Fruit fly (Drosophila melanogaster) whole organism, embryonic: ENCODE results near the gene Sec63.

Experiments used
- Atf3 ChIP-seq: fragments of 200-800 bp; sonication (Bioruptor generic); optimal IDR thresholded peaks from 3 replicates; lab custom pipeline; 2016; ENCODE audit warnings: missing biosample characterization, missing genetic modification characterization
- Awh ChIP-seq: fragments of 200-800 bp; sonication (Bioruptor generic); IDR thresholded peaks from 2 replicates; pipeline ENCODE4, ENCODE4 v1.3.6; 2022; ENCODE audit warnings: missing biosample characterization, missing genetic modification characterization
- B-H2 ChIP-seq: fragments of 200-800 bp; sonication (Bioruptor generic); optimal IDR thresholded peaks from 2 replicates; lab custom pipeline; 2018; ENCODE audit warnings: missing biosample characterization, mild to moderate bottlenecking, missing genetic modification characterization
- Bdp1 ChIP-seq: fragments of 200-800 bp; sonication (Bioruptor generic); optimal IDR thresholded peaks from 3 replicates; lab custom pipeline; 2016; ENCODE audit warnings: missing biosample characterization, missing genetic modification characterization
- Blimp-1 ChIP-seq: fragments of 200-800 bp; sonication (Bioruptor generic); optimal IDR thresholded peaks from 3 replicates; lab custom pipeline; 2018; ENCODE audit warnings: missing biosample characterization, missing genetic modification characterization, mild to moderate bottlenecking, moderate library complexity, missing genetic modification reagents
- CG11247 ChIP-seq: fragments of 200-800 bp; sonication (Bioruptor generic); IDR thresholded peaks from 2 replicates; pipeline ENCODE4 v1.3.6; 2022; ENCODE audit warnings: missing biosample characterization, missing genetic modification characterization
- CG1233 ChIP-seq: fragments of 200-800 bp; sonication (Bioruptor generic); optimal IDR thresholded peaks from 4 replicates; lab custom pipeline; 2018; ENCODE audit warnings: missing biosample characterization, mild to moderate bottlenecking, missing genetic modification characterization
- CG12391 ChIP-seq: fragments of 200-800 bp; sonication (Bioruptor generic); optimal IDR thresholded peaks from 3 replicates; lab custom pipeline; 2018; ENCODE audit warnings: missing biosample characterization, mild to moderate bottlenecking, missing genetic modification characterization, moderate library complexity
- CG12744 ChIP-seq: fragments of 200-800 bp; sonication (Bioruptor generic); optimal IDR thresholded peaks from 2 replicates; lab custom pipeline; 2016; ENCODE audit warnings: missing biosample characterization, missing genetic modification characterization
- CG13894 ChIP-seq: fragments of 200-800 bp; sonication (Bioruptor generic); optimal IDR thresholded peaks from 3 replicates; lab custom pipeline; 2018; ENCODE audit warnings: missing biosample characterization, mild to moderate bottlenecking, missing genetic modification characterization, moderate library complexity
- CG14050 ChIP-seq: fragments of 200-800 bp; sonication (Bioruptor generic); IDR thresholded peaks from 3 replicates; pipeline ENCODE4 v1.3.6; 2022; ENCODE audit warnings: missing biosample characterization, missing genetic modification characterization
- CG15479 ChIP-seq: fragments of 200-800 bp; sonication (Bioruptor generic); optimal IDR thresholded peaks from 3 replicates; lab custom pipeline; 2019; ENCODE audit warnings: missing biosample characterization, mild to moderate bottlenecking, missing genetic modification characterization, moderate library complexity
- CG30431 ChIP-seq: fragments of 200-800 bp; sonication (Bioruptor generic); optimal IDR thresholded peaks from 2 replicates; lab custom pipeline; 2017; ENCODE audit warnings: missing biosample characterization, missing genetic modification characterization
- CG32772 ChIP-seq: fragments of 200-800 bp; sonication (Bioruptor generic); IDR thresholded peaks from 2 replicates; pipeline ENCODE4 v1.3.6; 2022; ENCODE audit warnings: missing biosample characterization, missing genetic modification characterization
- CG42726 ChIP-seq: fragments of 200-800 bp; sonication (Bioruptor generic); IDR thresholded peaks from 2 replicates; pipeline ENCODE4 v1.3.6; 2022; ENCODE audit warnings: missing biosample characterization, missing genetic modification characterization; ENCODE audit not compliant: partially characterized antibody
- CG4328 ChIP-seq: fragments of 200-800 bp; sonication (Bioruptor generic); optimal IDR thresholded peaks from 3 replicates; lab custom pipeline; 2017; ENCODE audit warnings: missing biosample characterization, missing genetic modification reagents, missing genetic modification characterization
- CG4820 ChIP-seq: fragments of 200-800 bp; sonication (Bioruptor generic); optimal IDR thresholded peaks from 3 replicates; lab custom pipeline; 2016; ENCODE audit warnings: missing biosample characterization, missing genetic modification characterization
- CG6272 ChIP-seq: fragments of 200-800 bp; sonication (Bioruptor generic); IDR thresholded peaks from 2 replicates; pipeline ENCODE4 v1.3.6; 2022; ENCODE audit warnings: missing biosample characterization, missing genetic modification characterization
- CG6654 ChIP-seq: fragments of 200-800 bp; sonication (Bioruptor generic); optimal IDR thresholded peaks from 2 replicates; lab custom pipeline; 2017; ENCODE audit warnings: missing biosample characterization, mild to moderate bottlenecking, missing genetic modification characterization
- CG6765 ChIP-seq: fragments of 200-800 bp; sonication (Bioruptor generic); optimal IDR thresholded peaks from 3 replicates; lab custom pipeline; 2017; ENCODE audit warnings: missing biosample characterization, mild to moderate bottlenecking, missing genetic modification characterization
- CG7372 ChIP-seq: fragments of 200-800 bp; sonication (Bioruptor generic); IDR thresholded peaks from 2 replicates; pipeline ENCODE4 v1.3.6; 2022; ENCODE audit warnings: missing biosample characterization, missing genetic modification characterization
- CG8765 ChIP-seq: fragments of 200-800 bp; sonication (Bioruptor generic); IDR thresholded peaks from 2 replicates; pipeline ENCODE4 v1.3.6; 2022; ENCODE audit warnings: missing biosample characterization, missing genetic modification characterization
- D19B ChIP-seq: fragments of 200-800 bp; sonication (Bioruptor generic); optimal IDR thresholded peaks from 2 replicates; lab custom pipeline; 2017; ENCODE audit warnings: missing biosample characterization, mild to moderate bottlenecking, missing genetic modification characterization
- Ets97D ChIP-seq: fragments of 200-800 bp; sonication (Bioruptor generic); optimal IDR thresholded peaks from 3 replicates; lab custom pipeline; 2016; ENCODE audit warnings: missing biosample characterization, missing genetic modification characterization
- Hr78 ChIP-seq, 2 experiments: fragments of 200-800 bp in 1 of 2; fragments of >200 bp in 1 of 2; sonication (Bioruptor generic) in 1 of 2; optimal IDR thresholded peaks; 2 replicates each; lab custom pipeline; 2017 to 2019; ENCODE audit warnings: missing biosample characterization in 2 of 2, missing genetic modification characterization in 2 of 2, mild to moderate bottlenecking in 1 of 2, moderate library complexity in 1 of 2
- Lhr ChIP-seq: fragments of 200-800 bp; sonication (Bioruptor generic); optimal IDR thresholded peaks from 3 replicates; lab custom pipeline; 2017; ENCODE audit warnings: mild to moderate bottlenecking, missing biosample characterization, missing genetic modification reagents, missing genetic modification characterization
- Lpt ChIP-seq: fragments of >200 bp; optimal IDR thresholded peaks from 2 replicates; lab custom pipeline; 2018; ENCODE audit warnings: missing biosample characterization, missing genetic modification characterization
- MTF-1 ChIP-seq: fragments of 200-800 bp; sonication (Bioruptor generic); optimal IDR thresholded peaks from 2 replicates; lab custom pipeline; 2018; ENCODE audit warnings: missing biosample characterization, mild to moderate bottlenecking, missing genetic modification characterization, borderline replicate concordance
- Neu2 ChIP-seq: fragments of 200-800 bp; sonication (Bioruptor generic); optimal IDR thresholded peaks from 3 replicates; lab custom pipeline; 2016; ENCODE audit warnings: missing biosample characterization, missing genetic modification characterization, borderline replicate concordance
- Oli ChIP-seq: fragments of 200-800 bp; sonication (Bioruptor generic); optimal IDR thresholded peaks from 2 replicates; lab custom pipeline; 2018; ENCODE audit warnings: missing biosample characterization, mild to moderate bottlenecking, missing genetic modification characterization, moderate library complexity
- Sox100B ChIP-seq: fragments of 200-800 bp; sonication (Bioruptor generic); optimal IDR thresholded peaks from 3 replicates; lab custom pipeline; 2018; ENCODE audit warnings: missing biosample characterization, mild to moderate bottlenecking, missing genetic modification characterization
- Xbp1 ChIP-seq: fragments of 200-800 bp; sonication (Bioruptor generic); optimal IDR thresholded peaks from 3 replicates; lab custom pipeline; 2016; ENCODE audit warnings: missing biosample characterization, mild to moderate bottlenecking, missing genetic modification characterization
- abd-A ChIP-seq: fragments of 200-800 bp; sonication (Bioruptor generic); optimal IDR thresholded peaks from 3 replicates; lab custom pipeline; 2019; ENCODE audit warnings: missing biosample characterization, mild to moderate bottlenecking, missing genetic modification characterization, moderate library complexity
- bbx ChIP-seq: fragments of 200-800 bp; sonication (Bioruptor generic); IDR thresholded peaks from 2 replicates; pipeline ENCODE4 v1.3.6; 2022; ENCODE audit warnings: missing biosample characterization, missing genetic modification characterization; ENCODE audit not compliant: partially characterized antibody
- dysf ChIP-seq: fragments of 200-800 bp; sonication (Bioruptor generic); IDR thresholded peaks from 3 replicates; pipeline ENCODE4 v1.3.6; 2022; ENCODE audit warnings: missing biosample characterization, missing genetic modification characterization
- gem ChIP-seq: fragments of 200-800 bp; sonication (Bioruptor generic); optimal IDR thresholded peaks from 2 replicates; lab custom pipeline; 2019; ENCODE audit warnings: missing biosample characterization, mild to moderate bottlenecking, missing genetic modification characterization, moderate library complexity
- grn ChIP-seq: fragments of 200-800 bp; sonication (Bioruptor generic); optimal IDR thresholded peaks from 3 replicates; lab custom pipeline; 2017; ENCODE audit warnings: missing biosample characterization, missing genetic modification characterization
- jing ChIP-seq: fragments of 200-800 bp; sonication (Bioruptor generic); optimal IDR thresholded peaks from 2 replicates; lab custom pipeline; 2018; ENCODE audit warnings: missing biosample characterization, mild to moderate bottlenecking, missing genetic modification characterization
- ken ChIP-seq: fragments of 200-800 bp; sonication (Bioruptor generic); IDR thresholded peaks from 3 replicates; pipeline ENCODE4 v1.3.6; 2022; ENCODE audit warnings: missing biosample characterization, missing genetic modification characterization
- klu ChIP-seq: fragments of 200-800 bp; sonication (Bioruptor generic); IDR thresholded peaks from 2 replicates; pipeline ENCODE4 v1.3.6; 2022; ENCODE audit warnings: missing biosample characterization, missing genetic modification characterization
- mam ChIP-seq: fragments of 200-800 bp; sonication (Bioruptor generic); optimal IDR thresholded peaks from 3 replicates; lab custom pipeline; 2016; ENCODE audit warnings: missing biosample characterization, missing genetic modification characterization
- nmo ChIP-seq: fragments of 200-800 bp; sonication (Bioruptor generic); optimal IDR thresholded peaks from 2 replicates; lab custom pipeline; 2018; ENCODE audit warnings: missing biosample characterization, mild to moderate bottlenecking, missing genetic modification characterization, moderate library complexity
- onecut ChIP-seq: fragments of 200-800 bp; sonication (Bioruptor generic); IDR thresholded peaks from 2 replicates; pipeline ENCODE4 v1.3.6; 2022; ENCODE audit warnings: missing biosample characterization, missing genetic modification characterization
- salm ChIP-seq: fragments of 200-800 bp; sonication (Bioruptor generic); optimal IDR thresholded peaks from 2 replicates; lab custom pipeline; 2018; ENCODE audit warnings: missing biosample characterization, mild to moderate bottlenecking, missing genetic modification characterization
- sc ChIP-seq, 3 experiments: fragments of >200 bp in 2 of 3; fragments of 200-800 bp in 1 of 3; sonication (Bioruptor generic) in 1 of 3; optimal IDR thresholded peaks; 2 replicates in 2 of 3; 3 replicates in 1 of 3; lab custom pipeline; 2017; ENCODE audit warnings: mild to moderate bottlenecking in 1 of 3, missing biosample characterization in 1 of 3, missing genetic modification characterization in 1 of 3, missing genetic modification reagents in 1 of 3
- sna ChIP-seq: fragments of 200-800 bp; sonication (Bioruptor generic); IDR thresholded peaks from 2 replicates; pipeline ENCODE4 v1.3.6; 2022; ENCODE audit warnings: missing biosample characterization, missing genetic modification characterization; ENCODE audit not compliant: partially characterized antibody
- twi ChIP-seq: fragments of 200-800 bp; optimal IDR thresholded peaks from 2 replicates; lab custom pipeline; 2019; ENCODE audit warnings: missing biosample characterization, mild to moderate bottlenecking, missing genetic modification characterization, moderate library complexity
- wor ChIP-seq: fragments of 200-800 bp; sonication (Bioruptor generic); IDR thresholded peaks from 2 replicates; pipeline ENCODE4 v1.3.6; 2022; ENCODE audit warnings: missing biosample characterization, missing genetic modification characterization

The Sec63 gene

DNA sequence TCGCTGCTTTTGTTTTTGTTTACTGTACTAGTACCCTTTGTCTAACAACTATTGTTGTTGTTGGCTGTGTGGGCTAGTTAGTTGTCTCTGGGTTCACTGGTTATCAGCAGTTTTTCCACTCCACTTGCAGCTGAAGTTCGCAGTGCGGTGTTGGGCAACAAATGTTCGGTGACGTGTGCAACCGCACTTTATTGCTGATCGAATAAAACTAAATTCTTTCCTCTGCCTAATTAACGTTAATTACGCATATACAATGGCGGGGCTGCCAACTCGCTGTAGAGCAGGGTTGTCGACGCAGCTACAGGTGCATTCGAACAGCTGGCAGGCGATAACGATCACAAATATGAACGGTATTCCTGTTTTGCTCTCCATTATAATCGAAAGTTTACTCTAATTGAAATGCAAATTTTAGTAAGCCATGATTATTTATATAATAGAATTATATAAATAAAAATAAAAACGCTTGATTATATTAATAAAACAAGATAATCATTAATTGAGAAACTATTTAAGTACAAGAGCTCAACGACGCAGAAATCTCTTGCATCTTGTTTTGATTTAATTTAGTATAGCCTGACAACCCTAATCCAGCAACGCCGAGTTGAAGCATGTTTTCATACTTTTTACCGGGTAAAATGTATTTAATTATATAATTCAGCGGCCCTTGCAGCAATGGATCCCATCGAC, 31.7 kb upstream of the Sec63 start, which contains the start of the genes mrva, CG42307 and mus312:
TSS of gene mrva (minus strand) at position 276 of the 687 bp plus-strand sequence.
TSS of gene CG42307 (plus strand) at position 566 of the 687 bp plus-strand sequence.
TSS of gene mus312 (plus strand) at position 566 of the 687 bp plus-strand sequence.
- TF ChIP-seq B-H2 (GFP tag; lab: Kevin White, UChicago) (peak; percentile 97), bbx (GFP tag; lab: Robert Waterston, UW) (peak; percentile 55; the same call in 1 of the 2 replicates), CG6654 (no peak), Xbp1 (GFP tag; lab: Kevin White, UChicago) (peak; percentile 86), Hr78 (GFP tag; optimal IDR thresholded peaks at IDR 0.05; lab: Kevin White, UChicago) (peak in 1 of 2 experiments; percentile 55), wor (GFP tag; lab: Robert Waterston, UW) (peak; percentile 76), Lpt (GFP tag; lab: Kevin White, UChicago) (no peak), gem (tag; lab: Kevin White, UChicago) (peak; percentile 96), Sox100B (GFP tag; lab: Kevin White, UChicago) (no peak), Neu2 (GFP tag; lab: Kevin White, UChicago) (no peak), klu (peak; percentile 56; the same call in 1 of the 2 replicates), grn (GFP tag; lab: Kevin White, UChicago) (peak; percentile 91), salm (tag; lab: Kevin White, UChicago) (peak; percentile 87), CG8765 (GFP tag; lab: Robert Waterston, UW) (0 out of 2 replicates have a peak, but pooled peaks have one; percentile 54), CG13894 (tag; lab: Kevin White, UChicago) (peak; percentile 94), Awh (peak; percentile 73), sc (optimal IDR thresholded peaks at IDR 0.05; lab: Kevin White, UChicago) (no peak), sc (GFP tag; optimal IDR thresholded peaks at IDR 0.05; lab: Kevin White, UChicago) (no peak), dysf (GFP tag; lab: Robert Waterston, UW) (peak; percentile 87), CG6765 (GFP tag; lab: Kevin White, UChicago) (peak; percentile 89), nmo (GFP tag; lab: Kevin White, UChicago) (peak; percentile 80), onecut (GFP tag; lab: Robert Waterston, UW) (peak; percentile 48), CG7372 (peak; percentile 72), jing (GFP tag; lab: Kevin White, UChicago) (no peak), CG6272 (GFP tag; lab: Robert Waterston, UW) (0 out of 2 replicates have a peak, but pooled peaks have one; percentile 64), mam (GFP tag; lab: Kevin White, UChicago) (peak; percentile 51), abd-A (tag; lab: Kevin White, UChicago) (no peak), CG11247 (peak; percentile 75), Lhr (GFP tag; lab: Kevin White, UChicago) (peak; percentile 62), CG32772 (GFP tag; lab: Robert Waterston, UW) (peak; percentile 82), Atf3 (GFP tag; lab: Kevin White, UChicago) (peak; percentile 49), MTF-1 (peak; percentile 91), Bdp1 (GFP tag; lab: Kevin White, UChicago) (peak; percentile 42), CG4328 (GFP tag; lab: Kevin White, UChicago) (peak; percentile 92), CG14050 (peak; percentile 76), CG12391 (tag; lab: Kevin White, UChicago) (peak; percentile 97), ken (GFP tag; lab: Robert Waterston, UW) (peak; percentile 68), Oli (peak; percentile 89), Ets97D (peak; percentile 52), CG12744 (GFP tag; lab: Kevin White, UChicago) (peak; percentile 8), D19B (GFP tag; lab: Kevin White, UChicago) (no peak), Blimp-1 (GFP tag; lab: Kevin White, UChicago) (peak; percentile 90), twi (tag; lab: Kevin White, UChicago) (peak; percentile 91), sna (0 out of 2 replicates have a peak, but pooled peaks have one; percentile 48), CG42726 (GFP tag; lab: Robert Waterston, UW) (0 out of 2 replicates have a peak, but pooled peaks have one; percentile 29), CG15479 (GFP tag; lab: Kevin White, UChicago) (peak; percentile 27), CG1233 (GFP tag; lab: Kevin White, UChicago) (peak; percentile 57), CG30431 (GFP tag; lab: Kevin White, UChicago) (peak; percentile 56), CG4820 (GFP tag; lab: Kevin White, UChicago) (peak; percentile 72)
